Worm (Caenorhabditis elegans) whole organism, L1 larva: ENCODE data around the gene pid-5.
A peak's percentile ranks its signal among the peaks of the same experiment; 100 is the strongest.

Source experiments
- egl-27 ChIP-seq, 2 experiments: fragments of 150-350 bp in 1 of 2; sonication (generic microtip); optimal IDR thresholded peaks; 3 replicates each; lab custom pipeline; 2017 to 2018; ENCODE audit warnings: missing biosample characterization in 2 of 2, missing genetic modification characterization in 2 of 2, missing genetic modification reagents in 2 of 2
- ets-5 ChIP-seq: fragments of 200-800 bp; sonication (Bioruptor generic); IDR thresholded peaks from 2 replicates; pipeline ENCODE4 v1.3.6; 2022; ENCODE audit warnings: missing genetic modification characterization, missing compliant biosample characterization
- fkh-10 ChIP-seq: sonication (generic microtip); optimal IDR thresholded peaks from 2 replicates; lab custom pipeline; 2017; ENCODE audit warnings: missing biosample characterization, missing genetic modification reagents, missing genetic modification characterization
- lin-14 ChIP-seq: fragments of 200-800 bp; sonication (Bioruptor generic); optimal IDR thresholded peaks from 2 replicates; lab custom pipeline; 2018; ENCODE audit warnings: mild to moderate bottlenecking, missing genetic modification characterization, moderate library complexity, missing compliant biosample characterization
- lin-39 ChIP-seq: fragments of 150-350 bp; optimal IDR thresholded peaks from 2 replicates; lab custom pipeline; 2014; ENCODE audit warnings: missing biosample characterization, missing genetic modification reagents, missing genetic modification characterization
- lsy-2 ChIP-seq, 2 experiments: fragments of 150-350 bp; optimal IDR thresholded peaks; 2 replicates each; lab custom pipeline; 2014; ENCODE audit warnings: missing biosample characterization in 2 of 2, missing genetic modification characterization in 2 of 2
- mab-9 ChIP-seq: fragments of 200-800 bp; sonication (Bioruptor generic); IDR thresholded peaks from 2 replicates; pipeline ENCODE4 v1.3.6; 2022; ENCODE audit warnings: missing genetic modification reagents, missing genetic modification characterization, missing compliant biosample characterization
- nhr-12 ChIP-seq: sonication (generic microtip); optimal IDR thresholded peaks from 2 replicates; lab custom pipeline; 2017; ENCODE audit warnings: missing biosample characterization, missing genetic modification characterization
- nhr-237 ChIP-seq: fragments of 150-350 bp; optimal IDR thresholded peaks from 2 replicates; lab custom pipeline; 2014; ENCODE audit warnings: missing biosample characterization, missing genetic modification characterization
- nhr-76 ChIP-seq: sonication (generic microtip); optimal IDR thresholded peaks from 2 replicates; lab custom pipeline; 2017; ENCODE audit warnings: missing biosample characterization, missing genetic modification characterization
- nhr-77 ChIP-seq: fragments of 150-350 bp; optimal IDR thresholded peaks from 2 replicates; lab custom pipeline; 2014; ENCODE audit warnings: missing biosample characterization, missing genetic modification characterization
- sptf-1 ChIP-seq: fragments of 150-350 bp; optimal IDR thresholded peaks from 2 replicates; lab custom pipeline; 2014; ENCODE audit warnings: missing biosample characterization, missing genetic modification characterization
- unc-86 ChIP-seq: sonication (generic microtip); optimal IDR thresholded peaks from 2 replicates; lab custom pipeline; 2016; ENCODE audit warnings: missing genetic modification characterization, missing compliant biosample characterization
- ztf-11 ChIP-seq, 2 experiments: sonication (generic microtip); optimal IDR thresholded peaks; 2 replicates each; lab custom pipeline; 2016 to 2017; ENCODE audit warnings: missing genetic modification characterization in 2 of 2, missing biosample characterization in 1 of 2, missing compliant biosample characterization in 1 of 2

- peak; percentile 59 for TF ChIP-seq lin-14 (GFP tag; lab: Kevin White, UChicago)
- TF ChIP-seq nhr-77 (tag; lab: Kevin White, UChicago) = no peak
- TF ChIP-seq nhr-237 (tag; lab: Kevin White, UChicago) = no peak
- no peak for TF ChIP-seq nhr-12 (tag; lab: Kevin White, UChicago)
- TF ChIP-seq ztf-11 (tag; optimal IDR thresholded peaks at IDR 0.05; lab: Kevin White, UChicago) = no peak
- TF ChIP-seq sptf-1 (tag; lab: Kevin White, UChicago) = no peak
- peak; percentile 41 for TF ChIP-seq unc-86
- TF ChIP-seq egl-27 (tag; optimal IDR thresholded peaks at IDR 0.05; lab: Kevin White, UChicago) = no peak
- TF ChIP-seq fkh-10 (GFP tag; lab: Kevin White, UChicago) = no peak
- TF ChIP-seq mab-9 (GFP tag; lab: Robert Waterston, UW) = no peak
- no peak for TF ChIP-seq lin-39 (tag; lab: Kevin White, UChicago)
- TF ChIP-seq ets-5 = no peak
- no peak for TF ChIP-seq lsy-2 (tag; optimal IDR thresholded peaks at IDR 0.05; lab: Kevin White, UChicago)
- no peak for TF ChIP-seq nhr-76 (tag; lab: Kevin White, UChicago)
These were observed 17.2 kb downstream of the pid-5 start for ce11 chrV:4192688-4193471.
